Worm (Caenorhabditis elegans) whole organism, early embryonic: ENCODE measurements around the gene lron-3.

ENCODE experiments used
- ama-1 ChIP-seq: fragments of 150-350 bp; optimal IDR thresholded peaks from 2 replicates; lab custom pipeline; 2014
- ceh-36 ChIP-seq: sonication (generic microtip); optimal IDR thresholded peaks from 2 replicates; lab custom pipeline; 2016; ENCODE audit warnings: missing genetic modification characterization, inconsistent platforms, missing compliant biosample characterization
- tbx-37 ChIP-seq: fragments of 200-800 bp; sonication (Bioruptor generic); conservative IDR thresholded peaks from 2 replicates; pipeline ENCODE4 v1.3.6; 2022; ENCODE audit warnings: missing genetic modification reagents, missing genetic modification characterization, missing compliant biosample characterization

ce11 chrX:15544671-15545070 lies 13.1 kb downstream of the lron-3 start:
- no peak for TF ChIP-seq tbx-37 (GFP tag; lab: Robert Waterston, UW)
- TF ChIP-seq ceh-36: no peak
- no peak for TF ChIP-seq ama-1 (lab: Kevin White, UChicago)
